Fruit fly (Drosophila melanogaster) whole organism, adult: ENCODE measurements around the gene Nepl5.

ENCODE experiments used
- Clk ChIP-seq: fragments of 200-800 bp; sonication (Bioruptor generic); optimal IDR thresholded peaks from 2 replicates; lab custom pipeline; 2017; ENCODE audit warnings: missing biosample characterization, missing genetic modification characterization
- toe ChIP-seq: fragments of 200-800 bp; sonication (Bioruptor generic); optimal IDR thresholded peaks from 2 replicates; lab custom pipeline; 2016; ENCODE audit warnings: missing biosample characterization, missing genetic modification characterization

DNA sequence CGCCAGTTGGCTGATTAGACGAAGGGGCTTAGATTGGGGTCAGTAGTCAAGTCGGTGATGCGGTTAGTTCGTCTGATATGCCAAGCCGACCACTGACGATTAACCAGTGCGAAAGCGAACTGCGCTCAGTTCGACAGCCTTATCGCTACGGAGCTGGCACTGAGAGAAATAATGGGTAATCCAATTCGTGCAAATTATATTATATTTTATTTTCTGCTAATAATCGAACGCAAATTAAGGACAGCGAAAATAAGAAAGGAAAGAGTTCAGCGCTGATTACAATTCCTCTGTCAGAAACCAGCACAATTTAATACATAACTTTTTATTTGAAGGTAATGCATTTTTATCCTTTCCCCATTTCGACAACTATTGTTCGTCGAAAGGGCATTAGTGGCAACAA is 16.1 kb downstream of the Nepl5 start, which contains the start of gene CG42369:
- TF ChIP-seq toe (GFP tag; lab: Kevin White, UChicago): no peak
- no peak for TF ChIP-seq Clk (GFP tag; lab: Kevin White, UChicago)
